Worm (Caenorhabditis elegans) whole organism, late embryonic: ENCODE measurements around the gene F59D12.2.

Experiments
- ama-1 ChIP-seq: fragments of 150-350 bp; optimal IDR thresholded peaks from 2 replicates; lab custom pipeline; 2014
- ceh-31 ChIP-seq: sonication (generic microtip); optimal IDR thresholded peaks from 2 replicates; lab custom pipeline; 2016; ENCODE audit warnings: missing genetic modification characterization, missing compliant biosample characterization
- ets-4 ChIP-seq: sonication (generic microtip); optimal IDR thresholded peaks from 2 replicates; lab custom pipeline; 2016; ENCODE audit warnings: missing genetic modification characterization, missing compliant biosample characterization

- TF ChIP-seq ets-4: no peak
- TF ChIP-seq ceh-31 (tag; lab: Kevin White, UChicago): no peak
- no peak for TF ChIP-seq ama-1 (lab: Kevin White, UChicago)
Observed at ce11 chrX:15626119-15626850, 49.2 kb downstream of the F59D12.2 start.
